Worm (Caenorhabditis elegans): ENCODE results near the gene fbxb-82.

Gene fbxb-82

ce11 chrIII:143121-143520, at the start of gene fbxb-82:
fbxb-82 (minus strand) TSS chrIII:143221.
- TF ChIP-seq nhr-237 (tag; optimal IDR thresholded peaks at IDR 0.05) (no peak), elt-3 (tag; optimal IDR thresholded peaks at IDR 0.05) (no peak), lin-13 (tag; optimal IDR thresholded peaks at IDR 0.05) (no peak), pha-4 (tag; optimal IDR thresholded peaks at IDR 0.05) (no peak), unc-39 (tag; optimal IDR thresholded peaks at IDR 0.05) (no peak), unc-62 (GFP tag; optimal IDR thresholded peaks at IDR 0.05) (no peak), ham-2 (GFP tag; optimal IDR thresholded peaks at IDR 0.05) (no peak)

ce11 chrIII:191803-192202, 48.8 kb upstream of the fbxb-82 start, which contains the start of gene sec-20:
sec-20 (plus strand) TSS chrIII:192103.
- TF ChIP-seq elt-3 (tag; optimal IDR thresholded peaks at IDR 0.05) (no peak), ceh-39 (tag; optimal IDR thresholded peaks at IDR 0.05) (no peak), blmp-1 (tag; optimal IDR thresholded peaks at IDR 0.05) (no peak), unc-39 (tag; optimal IDR thresholded peaks at IDR 0.05) (no peak), unc-120 (tag; optimal IDR thresholded peaks at IDR 0.05; ENCODE audit: poor library complexity, severe bottlenecking) (no peak), lin-13 (tag; optimal IDR thresholded peaks at IDR 0.05) (no peak), lin-32 (GFP tag; optimal IDR thresholded peaks at IDR 0.05) (no peak), pha-4 (tag; optimal IDR thresholded peaks at IDR 0.05) (no peak), zip-8 (tag; optimal IDR thresholded peaks at IDR 0.05) (no peak), unc-62 (GFP tag; optimal IDR thresholded peaks at IDR 0.05) (no peak), ztf-11 (tag; optimal IDR thresholded peaks at IDR 0.05) (no peak), lsy-2 (tag; optimal IDR thresholded peaks at IDR 0.05) (no peak), ces-1 (GFP tag; optimal IDR thresholded peaks at IDR 0.05) (no peak), ham-2 (GFP tag; optimal IDR thresholded peaks at IDR 0.05) (no peak), flh-1 (GFP tag; optimal IDR thresholded peaks at IDR 0.05) (no peak), drap-1 (GFP tag; optimal IDR thresholded peaks at IDR 0.05) (no peak), sem-2 (GFP tag; optimal IDR thresholded peaks at IDR 0.05) (no peak)

ce11 chrIII:190686-191085, 47.7 kb upstream of the fbxb-82 start, which contains the start of gene cox-17:
cox-17 (plus strand) TSS chrIII:190986.
- no peak for TF ChIP-seq mab-5 (tag; optimal IDR thresholded peaks at IDR 0.05)
- no peak for TF ChIP-seq blmp-1 (tag; optimal IDR thresholded peaks at IDR 0.05)
- TF ChIP-seq sem-2 (GFP tag; optimal IDR thresholded peaks at IDR 0.05), result no peak
- TF ChIP-seq snpc-4 (tag; optimal IDR thresholded peaks at IDR 0.05), result no peak
- no peak for TF ChIP-seq lsy-2 (tag; optimal IDR thresholded peaks at IDR 0.05)
- TF ChIP-seq mls-2 (tag; optimal IDR thresholded peaks at IDR 0.05), result no peak
- no peak for TF ChIP-seq ztf-11 (tag; optimal IDR thresholded peaks at IDR 0.05)
- TF ChIP-seq lin-32 (GFP tag; optimal IDR thresholded peaks at IDR 0.05), result no peak
- no peak for TF ChIP-seq zip-8 (tag; optimal IDR thresholded peaks at IDR 0.05)

- TF ChIP-seq ceh-39 (tag; optimal IDR thresholded peaks at IDR 0.05) (no peak), cnd-1 (tag; optimal IDR thresholded peaks at IDR 0.05) (no peak), bed-3 (GFP tag; optimal IDR thresholded peaks at IDR 0.05) (no peak), nhr-237 (tag; optimal IDR thresholded peaks at IDR 0.05) (no peak), ham-2 (GFP tag; optimal IDR thresholded peaks at IDR 0.05) (no peak), ztf-11 (tag; optimal IDR thresholded peaks at IDR 0.05) (no peak), M03D4.4 (tag; optimal IDR thresholded peaks at IDR 0.05) (no peak), unc-39 (tag; optimal IDR thresholded peaks at IDR 0.05) (no peak), tbx-8 (GFP tag; optimal IDR thresholded peaks at IDR 0.05) (no peak), unc-120 (tag; optimal IDR thresholded peaks at IDR 0.05; ENCODE audit: poor library complexity, severe bottlenecking) (no peak), hlh-1 (tag; optimal IDR thresholded peaks at IDR 0.05) (no peak), blmp-1 (tag; optimal IDR thresholded peaks at IDR 0.05) (no peak), zip-8 (tag; optimal IDR thresholded peaks at IDR 0.05) (no peak), nhr-28 (tag; optimal IDR thresholded peaks at IDR 0.05) (no peak), snpc-4 (tag; optimal IDR thresholded peaks at IDR 0.05) (no peak), ceh-83 (GFP tag; optimal IDR thresholded peaks at IDR 0.05) (no peak), ceh-43 (GFP tag; optimal IDR thresholded peaks at IDR 0.05) (no peak), nhr-12 (tag; optimal IDR thresholded peaks at IDR 0.05) (no peak)
Observed at ce11 chrIII:189280-189679, 46.3 kb upstream of the fbxb-82 start.

ce11 chrIII:188426-188888, 45.4 kb upstream of the fbxb-82 start, which contains the start of gene ubc-20:
ubc-20 (plus strand) TSS chrIII:188838.
- TF ChIP-seq ces-1 (GFP tag; optimal IDR thresholded peaks at IDR 0.05) (peak; percentile 2), sem-2 (GFP tag; optimal IDR thresholded peaks at IDR 0.05) (no peak), nhr-237 (tag; optimal IDR thresholded peaks at IDR 0.05) (peak; percentile 31), ceh-39 (tag; optimal IDR thresholded peaks at IDR 0.05) (peak; percentile 41), lsy-2 (tag; optimal IDR thresholded peaks at IDR 0.05) (no peak)

Measured in whole organism, mixed stage, embryonic.